Fruit fly (Drosophila melanogaster) whole organism, embryonic: Measurements from ENCODE around the gene nonA.

ENCODE experiments used
- CG10959 ChIP-seq: fragments of 200-800 bp; sonication (Bioruptor generic); IDR thresholded peaks from 2 replicates; pipeline ENCODE4 v1.3.6; 2022; ENCODE audit warnings: missing biosample characterization, missing genetic modification characterization
- CG12219 ChIP-seq: fragments of 200-800 bp; sonication (Bioruptor generic); optimal IDR thresholded peaks from 3 replicates; lab custom pipeline; 2018; ENCODE audit warnings: missing biosample characterization, mild to moderate bottlenecking, missing genetic modification characterization
- CG13123 ChIP-seq: fragments of 200-800 bp; sonication (Bioruptor generic); optimal IDR thresholded peaks from 2 replicates; lab custom pipeline; 2016; ENCODE audit warnings: missing biosample characterization, missing genetic modification characterization
- CG13296 ChIP-seq: fragments of 200-800 bp; sonication (Bioruptor generic); optimal IDR thresholded peaks from 3 replicates; lab custom pipeline; 2018; ENCODE audit warnings: missing biosample characterization, mild to moderate bottlenecking, missing genetic modification characterization
- CG14050 ChIP-seq: fragments of 200-800 bp; sonication (Bioruptor generic); IDR thresholded peaks from 3 replicates; pipeline ENCODE4 v1.3.6; 2022; ENCODE audit warnings: missing biosample characterization, missing genetic modification characterization
- CG1603 ChIP-seq: fragments of 200-800 bp; sonication (Bioruptor generic); optimal IDR thresholded peaks from 2 replicates; lab custom pipeline; 2019; ENCODE audit warnings: missing biosample characterization, mild to moderate bottlenecking, missing genetic modification characterization, moderate library complexity
- CG1832 ChIP-seq: fragments of 200-800 bp; sonication (Bioruptor generic); optimal IDR thresholded peaks from 2 replicates; lab custom pipeline; 2017; ENCODE audit warnings: missing biosample characterization, mild to moderate bottlenecking, missing genetic modification characterization, inconsistent platforms
- CG2875 ChIP-seq: fragments of 200-800 bp; sonication (Bioruptor generic); optimal IDR thresholded peaks from 2 replicates; lab custom pipeline; 2017; ENCODE audit warnings: missing biosample characterization, mild to moderate bottlenecking, missing genetic modification characterization, missing genetic modification reagents
- CG31365 ChIP-seq: fragments of 200-800 bp; sonication (Bioruptor generic); optimal IDR thresholded peaks from 2 replicates; lab custom pipeline; 2018; ENCODE audit warnings: missing biosample characterization, mild to moderate bottlenecking, missing genetic modification characterization
- CG3163 ChIP-seq: fragments of 200-800 bp; sonication (Bioruptor generic); optimal IDR thresholded peaks from 3 replicates; lab custom pipeline; 2016; ENCODE audit warnings: missing biosample characterization, missing genetic modification characterization
- CG34224 ChIP-seq: fragments of 200-800 bp; sonication (Bioruptor generic); IDR thresholded peaks from 3 replicates; pipeline ENCODE4 v1.3.6; 2022; ENCODE audit warnings: missing biosample characterization, missing genetic modification characterization; ENCODE audit not compliant: partially characterized antibody
- CG34376 ChIP-seq: fragments of 200-800 bp; sonication (Bioruptor generic); optimal IDR thresholded peaks from 2 replicates; lab custom pipeline; 2018; ENCODE audit warnings: missing biosample characterization, mild to moderate bottlenecking, missing genetic modification characterization
- CG5245 ChIP-seq: fragments of 200-800 bp; sonication (Bioruptor generic); optimal IDR thresholded peaks from 3 replicates; lab custom pipeline; 2016; ENCODE audit warnings: missing biosample characterization, missing genetic modification characterization
- CG6272 ChIP-seq: fragments of 200-800 bp; sonication (Bioruptor generic); IDR thresholded peaks from 2 replicates; pipeline ENCODE4 v1.3.6; 2022; ENCODE audit warnings: missing biosample characterization, missing genetic modification characterization
- CG6854 ChIP-seq: fragments of 200-800 bp; sonication (Bioruptor generic); optimal IDR thresholded peaks from 3 replicates; lab custom pipeline; 2017; ENCODE audit warnings: missing biosample characterization, mild to moderate bottlenecking, missing genetic modification characterization
- CG7786 ChIP-seq: fragments of 200-800 bp; sonication (Bioruptor generic); optimal IDR thresholded peaks from 2 replicates; lab custom pipeline; 2016; ENCODE audit warnings: missing biosample characterization, missing genetic modification characterization
- CG9876 ChIP-seq: fragments of 200-800 bp; sonication (Bioruptor generic); optimal IDR thresholded peaks from 2 replicates; lab custom pipeline; 2016; ENCODE audit warnings: missing biosample characterization, missing genetic modification characterization
- CG9932 ChIP-seq: fragments of 200-800 bp; sonication (Bioruptor generic); IDR thresholded peaks from 2 replicates; pipeline ENCODE4 v1.3.6; 2022; ENCODE audit warnings: missing biosample characterization, missing genetic modification characterization
- Deaf1 ChIP-seq: fragments of 200-800 bp; optimal IDR thresholded peaks from 3 replicates; lab custom pipeline; 2019; ENCODE audit warnings: missing biosample characterization, mild to moderate bottlenecking, missing genetic modification characterization, moderate library complexity
- Dp ChIP-seq: fragments of 200-800 bp; sonication (Bioruptor generic); optimal IDR thresholded peaks from 2 replicates; lab custom pipeline; 2018; ENCODE audit warnings: missing biosample characterization, mild to moderate bottlenecking, missing genetic modification characterization, moderate library complexity
- E2f2 ChIP-seq: fragments of 200-800 bp; sonication (Bioruptor generic); IDR thresholded peaks from 2 replicates; pipeline ENCODE4 v1.3.6; 2022; ENCODE audit warnings: missing biosample characterization, missing genetic modification characterization
- GATAe ChIP-seq: fragments of 200-800 bp; sonication (Bioruptor generic); conservative IDR thresholded peaks from 2 replicates; pipeline ENCODE4 v1.3.6; 2022; ENCODE audit warnings: missing biosample characterization, missing genetic modification characterization
- Gsc ChIP-seq: fragments of 200-800 bp; sonication (Bioruptor generic); IDR thresholded peaks from 2 replicates; pipeline ENCODE4 v1.3.6; 2022; ENCODE audit warnings: missing biosample characterization, missing genetic modification characterization
- HLH3B ChIP-seq: fragments of 200-800 bp; sonication (Bioruptor generic); IDR thresholded peaks from 2 replicates; pipeline ENCODE4 v1.3.6; 2022; ENCODE audit warnings: missing biosample characterization, missing genetic modification characterization
- Hr78 ChIP-seq, 2 experiments: fragments of 200-800 bp in 1 of 2; fragments of >200 bp in 1 of 2; sonication (Bioruptor generic) in 1 of 2; optimal IDR thresholded peaks; 2 replicates each; lab custom pipeline; 2017 to 2019; ENCODE audit warnings: missing biosample characterization in 2 of 2, missing genetic modification characterization in 2 of 2, mild to moderate bottlenecking in 1 of 2, moderate library complexity in 1 of 2
- Myb ChIP-seq: fragments of 200-800 bp; sonication (Bioruptor generic); optimal IDR thresholded peaks from 2 replicates; lab custom pipeline; 2016; ENCODE audit warnings: missing biosample characterization, missing genetic modification characterization
- al ChIP-seq: fragments of 200-800 bp; sonication (Bioruptor generic); IDR thresholded peaks from 2 replicates; pipeline ENCODE4 v1.3.6; 2022; ENCODE audit warnings: missing biosample characterization, missing genetic modification characterization
- ap ChIP-seq: fragments of 200-800 bp; sonication (Bioruptor generic); IDR thresholded peaks from 2 replicates; pipeline ENCODE4 v1.3.6; 2022; ENCODE audit warnings: missing biosample characterization, missing genetic modification characterization
- az2 ChIP-seq: fragments of 200-800 bp; sonication (Bioruptor generic); optimal IDR thresholded peaks from 3 replicates; lab custom pipeline; 2016; ENCODE audit warnings: missing biosample characterization, missing genetic modification characterization
- bsh ChIP-seq, 2 experiments: fragments of 200-800 bp; sonication (Bioruptor generic); optimal IDR thresholded peaks; 2 replicates each; lab custom pipeline; 2017 to 2018; ENCODE audit warnings: mild to moderate bottlenecking in 2 of 2, missing biosample characterization in 2 of 2, missing genetic modification characterization in 2 of 2, moderate library complexity in 1 of 2
- dmrt99B ChIP-seq: fragments of 200-800 bp; sonication (Bioruptor generic); optimal IDR thresholded peaks from 2 replicates; lab custom pipeline; 2018; ENCODE audit warnings: missing biosample characterization, mild to moderate bottlenecking, missing genetic modification characterization, moderate library complexity
- exex ChIP-seq: fragments of 200-800 bp; sonication (Bioruptor generic); optimal IDR thresholded peaks from 4 replicates; lab custom pipeline; 2018; ENCODE audit warnings: missing biosample characterization, mild to moderate bottlenecking, missing genetic modification characterization, moderate library complexity
- fd102C ChIP-seq: fragments of 200-800 bp; sonication (Bioruptor generic); optimal IDR thresholded peaks from 2 replicates; lab custom pipeline; 2018; ENCODE audit warnings: missing biosample characterization, mild to moderate bottlenecking, missing genetic modification characterization, moderate library complexity
- ftz-f1 ChIP-seq: fragments of 200-800 bp; sonication (Bioruptor generic); optimal IDR thresholded peaks from 2 replicates; lab custom pipeline; 2016; ENCODE audit warnings: missing biosample characterization, missing genetic modification characterization
- gcm2 ChIP-seq: fragments of 200-800 bp; sonication (Bioruptor generic); optimal IDR thresholded peaks from 2 replicates; lab custom pipeline; 2016; ENCODE audit warnings: missing biosample characterization, missing genetic modification characterization
- gem ChIP-seq: fragments of 200-800 bp; sonication (Bioruptor generic); optimal IDR thresholded peaks from 2 replicates; lab custom pipeline; 2019; ENCODE audit warnings: missing biosample characterization, mild to moderate bottlenecking, missing genetic modification characterization, moderate library complexity
- grn ChIP-seq: fragments of 200-800 bp; sonication (Bioruptor generic); optimal IDR thresholded peaks from 3 replicates; lab custom pipeline; 2017; ENCODE audit warnings: missing biosample characterization, missing genetic modification characterization
- knrl ChIP-seq: fragments of 200-800 bp; sonication (Bioruptor generic); IDR thresholded peaks from 3 replicates; pipeline ENCODE4 v1.3.6; 2022; ENCODE audit warnings: missing biosample characterization, missing genetic modification characterization; ENCODE audit not compliant: partially characterized antibody
- mirr ChIP-seq: fragments of 200-800 bp; sonication (Bioruptor generic); optimal IDR thresholded peaks from 3 replicates; lab custom pipeline; 2018; ENCODE audit warnings: missing biosample characterization, mild to moderate bottlenecking, missing genetic modification characterization
- nerfin-2 ChIP-seq: fragments of 200-800 bp; sonication (Bioruptor generic); IDR thresholded peaks from 2 replicates; pipeline ENCODE4 v1.3.6; 2022; ENCODE audit warnings: missing biosample characterization, missing genetic modification characterization; ENCODE audit not compliant: partially characterized antibody
- odd ChIP-seq: fragments of 200-800 bp; sonication (Bioruptor generic); optimal IDR thresholded peaks from 2 replicates; lab custom pipeline; 2017; ENCODE audit warnings: missing biosample characterization, mild to moderate bottlenecking, missing genetic modification characterization
- pum ChIP-seq: fragments of 200-800 bp; sonication (Bioruptor generic); optimal IDR thresholded peaks from 2 replicates; lab custom pipeline; 2016; ENCODE audit warnings: missing biosample characterization, missing genetic modification characterization
- so ChIP-seq: fragments of 200-800 bp; sonication (Bioruptor generic); IDR thresholded peaks from 3 replicates; pipeline ENCODE4 v1.3.6; 2022; ENCODE audit warnings: missing biosample characterization, missing genetic modification characterization
- sug ChIP-seq: fragments of 200-800 bp; optimal IDR thresholded peaks from 2 replicates; lab custom pipeline; 2019; ENCODE audit warnings: missing biosample characterization, mild to moderate bottlenecking, missing genetic modification characterization, moderate library complexity
- tll ChIP-seq, 2 experiments: fragments of 200-800 bp in 1 of 2; fragments of >200 bp in 1 of 2; sonication (Bioruptor generic) in 1 of 2; optimal IDR thresholded peaks; 2 replicates each; lab custom pipeline; 2017 to 2019; ENCODE audit warnings: missing biosample characterization in 2 of 2, missing genetic modification characterization in 2 of 2, mild to moderate bottlenecking in 1 of 2, moderate library complexity in 1 of 2

The nonA gene

dm6 chrX:16403811-16404420 lies 42.5 kb downstream of the nonA start (continued):
- TF ChIP-seq az2 (GFP tag; lab: Kevin White, UChicago), result peak; percentile 75
- no peak for TF ChIP-seq CG10959 (GFP tag; lab: Robert Waterston, UW)
- peak; percentile 77 for TF ChIP-seq CG12219
- TF ChIP-seq pum, result peak; percentile 36
- TF ChIP-seq ftz-f1 (GFP tag; lab: Kevin White, UChicago), result peak; percentile 38
- TF ChIP-seq CG34224, result no peak
- TF ChIP-seq CG6854 (GFP tag; lab: Kevin White, UChicago), result peak; percentile 81
- no peak for TF ChIP-seq CG1603 (tag; lab: Kevin White, UChicago)
- TF ChIP-seq CG13123 (GFP tag; lab: Kevin White, UChicago), result no peak
- TF ChIP-seq CG9932 (GFP tag; lab: Robert Waterston, UW), result peak; percentile 72
- TF ChIP-seq so (GFP tag; lab: Robert Waterston, UW), result peak; percentile 85

DNA sequence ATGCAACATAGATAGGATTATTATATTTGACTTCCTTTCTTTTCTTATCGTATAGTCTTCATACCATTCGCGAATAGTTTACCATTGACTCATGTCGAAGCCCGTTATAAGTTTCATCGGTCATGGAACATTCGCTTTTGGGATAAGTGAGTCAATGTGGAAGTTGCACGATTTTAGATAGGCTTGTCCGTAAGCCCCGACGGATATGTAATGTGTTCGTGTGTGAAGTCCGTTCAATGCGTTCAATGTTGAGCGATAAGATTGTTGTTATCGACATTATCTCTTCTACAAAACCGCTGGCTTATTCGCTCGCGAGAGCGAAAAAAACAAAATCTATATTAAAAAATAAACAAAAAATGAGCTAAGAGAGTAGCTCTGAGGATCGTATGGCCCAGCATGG lies 43.4 kb downstream of the nonA start, which contains the start of gene CG9981:
Gene CG9981 (minus strand): TSS at position 320 of the 400 bp plus-strand sequence.
- no peak for TF ChIP-seq gcm2
- no peak for TF ChIP-seq CG7786 (GFP tag; lab: Kevin White, UChicago)
- no peak for TF ChIP-seq nerfin-2 (GFP tag; lab: Robert Waterston, UW)
- no peak for TF ChIP-seq dmrt99B (tag; lab: Kevin White, UChicago)
- no peak for TF ChIP-seq odd (GFP tag; lab: Kevin White, UChicago)
- no peak for TF ChIP-seq E2f2 (GFP tag; lab: Robert Waterston, UW)
- no peak for TF ChIP-seq HLH3B (GFP tag; lab: Robert Waterston, UW)
- TF ChIP-seq Hr78 (GFP tag; optimal IDR thresholded peaks at IDR 0.05; lab: Kevin White, UChicago), result no peak
- TF ChIP-seq CG1832 (GFP tag; lab: Kevin White, UChicago), result no peak
- TF ChIP-seq CG31365 (tag; lab: Kevin White, UChicago), result no peak
- TF ChIP-seq CG9876, result no peak
- TF ChIP-seq grn, result peak; percentile 12
- no peak for TF ChIP-seq tll (GFP tag; optimal IDR thresholded peaks at IDR 0.05; lab: Kevin White, UChicago)
- TF ChIP-seq CG3163 (GFP tag; lab: Kevin White, UChicago), result no peak
- no peak for TF ChIP-seq CG6272 (GFP tag; lab: Robert Waterston, UW)
- peak; percentile 52 for TF ChIP-seq mirr (GFP tag; lab: Kevin White, UChicago)
- no peak for TF ChIP-seq bsh (GFP tag; optimal IDR thresholded peaks at IDR 0.05; lab: Kevin White, UChicago)
- TF ChIP-seq knrl (GFP tag; lab: Robert Waterston, UW), result no peak
- TF ChIP-seq CG14050 (GFP tag; lab: Robert Waterston, UW), result no peak
- TF ChIP-seq GATAe, result peak; percentile 44
- no peak for TF ChIP-seq fd102C (GFP tag; lab: Kevin White, UChicago)
- peak; percentile 3 for TF ChIP-seq sug (tag; lab: Kevin White, UChicago)
- peak; percentile 46 for TF ChIP-seq exex (tag; lab: Kevin White, UChicago)
- no peak for TF ChIP-seq ap (GFP tag; lab: Robert Waterston, UW)
- no peak for TF ChIP-seq al (GFP tag; lab: Robert Waterston, UW)
- TF ChIP-seq Deaf1 (tag; lab: Kevin White, UChicago), result peak; percentile 11
- no peak for TF ChIP-seq CG2875 (GFP tag; lab: Kevin White, UChicago)
- TF ChIP-seq Dp (GFP tag; lab: Kevin White, UChicago), result no peak
- no peak for TF ChIP-seq CG5245 (GFP tag; lab: Kevin White, UChicago)
- TF ChIP-seq CG34376 (GFP tag; lab: Kevin White, UChicago), result peak; percentile 53
- no peak for TF ChIP-seq Myb (GFP tag; lab: Kevin White, UChicago)
- no peak for TF ChIP-seq gem
- peak; percentile 6 for TF ChIP-seq CG13296 (GFP tag; lab: Kevin White, UChicago)
- TF ChIP-seq Gsc (GFP tag; lab: Robert Waterston, UW), result no peak
